ENCODE assay signal across 2 fruit fly cellular contexts in the genomic region with DNA sequence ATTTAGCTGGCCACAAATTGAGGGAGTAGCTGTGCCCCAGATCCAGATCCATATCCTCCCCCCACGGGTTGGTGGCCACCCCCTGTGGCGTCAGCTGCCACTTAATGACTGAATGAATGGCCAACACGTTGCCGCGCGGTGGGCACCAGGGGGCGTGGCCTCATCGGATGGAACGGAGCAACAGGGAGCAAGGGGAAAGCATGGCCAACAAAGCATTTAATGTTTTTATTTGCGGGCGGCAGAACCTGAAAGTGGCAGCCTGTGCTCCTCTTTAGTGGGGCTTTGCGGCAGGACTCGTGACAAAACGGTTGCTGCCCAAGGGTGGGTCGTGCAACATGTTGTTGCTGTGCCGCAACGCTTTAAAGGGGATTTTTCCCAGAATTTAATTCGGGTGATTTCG.
TF ChIP-seq lines count a peak whose summit lies in the region.

No protein-coding gene starts in this region.

- TF ChIP-seq CTCF in whole organism, embryonic (GFP tag; optimal IDR thresholded peaks at IDR 0.05; lab: Kevin White, UChicago): no peak

TF ChIP-seq in whole organism, embryonic, 481 proteins besides CTCF, POLR2A, EP300 and RAD21:
- TF ChIP-seq CG13894 (tag; optimal IDR thresholded peaks at IDR 0.05; lab: Kevin White, UChicago) (peak; percentile 16), Nf-YA (GFP tag; IDR thresholded peaks at IDR 0.05; lab: Robert Waterston, UW) (no peak), crol (GFP tag; IDR thresholded peaks at IDR 0.05; lab: Robert Waterston, UW) (peak; percentile 53), ftz-f1 (GFP tag; optimal IDR thresholded peaks at IDR 0.05; lab: Kevin White, UChicago) (no peak), Hey (tag; optimal IDR thresholded peaks at IDR 0.05; lab: Kevin White, UChicago) (peak; percentile 4), Med (GFP tag; lab: Kevin White, UChicago) (peak; percentile 27), Nf-YB (GFP tag; optimal IDR thresholded peaks at IDR 0.05; lab: Kevin White, UChicago) (no peak), ap (GFP tag; IDR thresholded peaks at IDR 0.05; lab: Robert Waterston, UW) (0 out of 2 replicates have a peak, but pooled peaks have one; percentile 16), sens (GFP tag; lab: Kevin White, UChicago) (peak; percentile 46), scrt (GFP tag; optimal IDR thresholded peaks at IDR 0.05; lab: Kevin White, UChicago) (peak; percentile 86), ac (GFP tag; optimal IDR thresholded peaks at IDR 0.05; lab: Kevin White, UChicago) (no peak), Mad (GFP tag; optimal IDR thresholded peaks at IDR 0.05; lab: Kevin White, UChicago) (no peak), CG10321 (GFP tag; IDR thresholded peaks at IDR 0.05; lab: Robert Waterston, UW) (no peak), CG34422 (GFP tag; IDR thresholded peaks at IDR 0.05; lab: Robert Waterston, UW) (0 out of 3 replicates have a peak, but pooled peaks have one; percentile 8), mirr (GFP tag; optimal IDR thresholded peaks at IDR 0.05; lab: Kevin White, UChicago) (peak; percentile 2), CG9932 (GFP tag; IDR thresholded peaks at IDR 0.05; lab: Robert Waterston, UW) (peak; percentile 14; the same call in 1 of the 2 replicates), seq (GFP tag; IDR thresholded peaks at IDR 0.05; lab: Robert Waterston, UW) (0 out of 2 replicates have a peak, but pooled peaks have one; percentile 26), gcm2 (GFP tag; optimal IDR thresholded peaks at IDR 0.05; lab: Kevin White, UChicago) (no peak), abd-A (tag; optimal IDR thresholded peaks at IDR 0.05; lab: Kevin White, UChicago) (peak; percentile 91), CG5180 (GFP tag; optimal IDR thresholded peaks at IDR 0.05; lab: Kevin White, UChicago) (peak; percentile 32)

TF ChIP-seq in whole organism, pupa, 21 proteins besides CTCF, POLR2A, EP300 and RAD21:
- TF ChIP-seq rn (GFP tag; IDR thresholded peaks at IDR 0.05; lab: Robert Waterston, UW) (no peak), CG17806 (tag; optimal IDR thresholded peaks at IDR 0.05; lab: Kevin White, UChicago) (no peak), fd96Ca (GFP tag; IDR thresholded peaks at IDR 0.05; lab: Robert Waterston, UW) (no peak), CG13204 (GFP tag; optimal IDR thresholded peaks at IDR 0.05; lab: Kevin White, UChicago) (peak; percentile 7)
